Fruit fly (Drosophila melanogaster) whole organism, embryonic: ENCODE data around the gene Trf4-2.

Source experiments
- ATbp ChIP-seq: fragments of 200-800 bp; sonication (Bioruptor generic); optimal IDR thresholded peaks from 2 replicates; lab custom pipeline; 2017; ENCODE audit warnings: missing biosample characterization, mild to moderate bottlenecking, missing genetic modification characterization, missing genetic modification reagents
- CG10274 ChIP-seq: fragments of 200-800 bp; sonication (Bioruptor generic); optimal IDR thresholded peaks from 3 replicates; lab custom pipeline; 2017; ENCODE audit warnings: missing biosample characterization, mild to moderate bottlenecking, missing genetic modification characterization
- CG10462 ChIP-seq: fragments of 200-800 bp; sonication (Bioruptor generic); optimal IDR thresholded peaks from 2 replicates; lab custom pipeline; 2016; ENCODE audit warnings: missing biosample characterization, missing genetic modification characterization
- CG11456 ChIP-seq: fragments of 200-800 bp; sonication (Bioruptor generic); IDR thresholded peaks from 3 replicates; pipeline ENCODE4 v1.3.6; 2022; ENCODE audit warnings: missing biosample characterization, missing genetic modification characterization
- CG11723 ChIP-seq: fragments of 200-800 bp; sonication (Bioruptor generic); optimal IDR thresholded peaks from 2 replicates; lab custom pipeline; 2017; ENCODE audit warnings: missing biosample characterization, mild to moderate bottlenecking, missing genetic modification characterization
- CG12391 ChIP-seq: fragments of 200-800 bp; sonication (Bioruptor generic); optimal IDR thresholded peaks from 3 replicates; lab custom pipeline; 2018; ENCODE audit warnings: missing biosample characterization, mild to moderate bottlenecking, missing genetic modification characterization, moderate library complexity
- CG13424 ChIP-seq: fragments of 200-800 bp; sonication (Bioruptor generic); optimal IDR thresholded peaks from 2 replicates; lab custom pipeline; 2019; ENCODE audit warnings: missing biosample characterization, mild to moderate bottlenecking, missing genetic modification characterization, moderate library complexity
- CG14050 ChIP-seq: fragments of 200-800 bp; sonication (Bioruptor generic); IDR thresholded peaks from 3 replicates; pipeline ENCODE4 v1.3.6; 2022; ENCODE audit warnings: missing biosample characterization, missing genetic modification characterization
- CG14860 ChIP-seq: fragments of 200-800 bp; sonication (Bioruptor generic); IDR thresholded peaks from 3 replicates; pipeline ENCODE4 v1.3.6; 2022; ENCODE audit warnings: missing biosample characterization, missing genetic modification characterization; ENCODE audit not compliant: partially characterized antibody
- CG15269 ChIP-seq: fragments of 200-800 bp; sonication (Bioruptor generic); optimal IDR thresholded peaks from 2 replicates; lab custom pipeline; 2018; ENCODE audit warnings: missing biosample characterization, mild to moderate bottlenecking, missing genetic modification characterization, moderate library complexity
- CG1529 ChIP-seq: fragments of 200-800 bp; sonication (Bioruptor generic); optimal IDR thresholded peaks from 3 replicates; lab custom pipeline; 2018; ENCODE audit warnings: missing biosample characterization, missing genetic modification characterization
- CG16813 ChIP-seq: fragments of 200-800 bp; sonication (Bioruptor generic); IDR thresholded peaks from 3 replicates; pipeline ENCODE4 v1.3.6; 2022; ENCODE audit warnings: missing biosample characterization, missing genetic modification characterization; ENCODE audit not compliant: partially characterized antibody
- CG18764 ChIP-seq: fragments of 200-800 bp; sonication (Bioruptor generic); optimal IDR thresholded peaks from 3 replicates; lab custom pipeline; 2016; ENCODE audit warnings: missing biosample characterization, missing genetic modification characterization
- CG2202 ChIP-seq: fragments of 200-800 bp; sonication (Bioruptor generic); optimal IDR thresholded peaks from 2 replicates; lab custom pipeline; 2018; ENCODE audit warnings: missing biosample characterization, mild to moderate bottlenecking, missing genetic modification characterization
- CG32767 ChIP-seq: fragments of 200-800 bp; sonication (Bioruptor generic); IDR thresholded peaks from 2 replicates; pipeline ENCODE4 v1.3.6; 2022; ENCODE audit warnings: missing biosample characterization, missing genetic modification characterization
- CG3726 ChIP-seq: fragments of 200-800 bp; sonication (Bioruptor generic); IDR thresholded peaks from 3 replicates; pipeline ENCODE4, ENCODE4 v1.3.6; 2022; ENCODE audit warnings: missing biosample characterization, missing genetic modification characterization
- CG4424 ChIP-seq: fragments of 200-800 bp; sonication (Bioruptor generic); optimal IDR thresholded peaks from 3 replicates; lab custom pipeline; 2016; ENCODE audit warnings: missing biosample characterization, missing genetic modification characterization
- CG6813 ChIP-seq: fragments of 200-800 bp; sonication (Bioruptor generic); optimal IDR thresholded peaks from 2 replicates; lab custom pipeline; 2017; ENCODE audit warnings: missing biosample characterization, missing genetic modification characterization, mild to moderate bottlenecking, moderate library complexity, missing genetic modification reagents
- CG9609 ChIP-seq: fragments of 200-800 bp; sonication (Bioruptor generic); optimal IDR thresholded peaks from 3 replicates; lab custom pipeline; 2016; ENCODE audit warnings: missing biosample characterization, missing genetic modification characterization
- CG9817 ChIP-seq: fragments of 200-800 bp; sonication (Bioruptor generic); optimal IDR thresholded peaks from 2 replicates; lab custom pipeline; 2018; ENCODE audit warnings: missing biosample characterization, mild to moderate bottlenecking, missing genetic modification characterization, moderate library complexity
- Camta ChIP-seq: fragments of 200-800 bp; sonication (Bioruptor generic); optimal IDR thresholded peaks from 2 replicates; lab custom pipeline; 2016; ENCODE audit warnings: missing biosample characterization, missing genetic modification characterization
- Fer1 ChIP-seq: fragments of 200-800 bp; sonication (Bioruptor generic); optimal IDR thresholded peaks from 2 replicates; lab custom pipeline; 2017; ENCODE audit warnings: missing biosample characterization, mild to moderate bottlenecking, missing genetic modification characterization
- HLH3B ChIP-seq: fragments of 200-800 bp; sonication (Bioruptor generic); IDR thresholded peaks from 2 replicates; pipeline ENCODE4 v1.3.6; 2022; ENCODE audit warnings: missing biosample characterization, missing genetic modification characterization
- HLH54F ChIP-seq: fragments of 200-800 bp; sonication (Bioruptor generic); optimal IDR thresholded peaks from 3 replicates; lab custom pipeline; 2016; ENCODE audit warnings: missing biosample characterization, missing genetic modification characterization
- Hey ChIP-seq: fragments of 200-800 bp; sonication (Bioruptor generic); optimal IDR thresholded peaks from 3 replicates; lab custom pipeline; 2018; ENCODE audit warnings: missing biosample characterization, mild to moderate bottlenecking, missing genetic modification characterization
- NFAT ChIP-seq: fragments of 200-800 bp; sonication (Bioruptor generic); IDR thresholded peaks from 2 replicates; pipeline ENCODE4 v1.3.6; 2022; ENCODE audit warnings: missing biosample characterization, missing genetic modification characterization
- Nf-YA ChIP-seq: fragments of 200-800 bp; sonication (Bioruptor generic); IDR thresholded peaks from 2 replicates; pipeline ENCODE4 v1.3.6; 2022; ENCODE audit warnings: missing biosample characterization, missing genetic modification characterization
- Side ChIP-seq: fragments of 200-800 bp; sonication (Bioruptor generic); optimal IDR thresholded peaks from 2 replicates; lab custom pipeline; 2016; ENCODE audit warnings: missing biosample characterization, missing genetic modification characterization
- Sin3A ChIP-seq: fragments of >200 bp; optimal IDR thresholded peaks from 2 replicates; lab custom pipeline; 2018
- Sox100B ChIP-seq: fragments of 200-800 bp; sonication (Bioruptor generic); optimal IDR thresholded peaks from 3 replicates; lab custom pipeline; 2018; ENCODE audit warnings: missing biosample characterization, mild to moderate bottlenecking, missing genetic modification characterization
- Usf ChIP-seq: fragments of 200-800 bp; sonication (Bioruptor generic); optimal IDR thresholded peaks from 2 replicates; lab custom pipeline; 2017; ENCODE audit warnings: missing genotype, missing biosample characterization, missing genetic modification characterization
- Xbp1 ChIP-seq: fragments of 200-800 bp; sonication (Bioruptor generic); optimal IDR thresholded peaks from 3 replicates; lab custom pipeline; 2016; ENCODE audit warnings: missing biosample characterization, mild to moderate bottlenecking, missing genetic modification characterization
- al ChIP-seq: fragments of 200-800 bp; sonication (Bioruptor generic); IDR thresholded peaks from 2 replicates; pipeline ENCODE4 v1.3.6; 2022; ENCODE audit warnings: missing biosample characterization, missing genetic modification characterization
- ase ChIP-seq: fragments of 200-800 bp; sonication (Bioruptor generic); IDR thresholded peaks from 3 replicates; pipeline ENCODE4 v1.3.6; 2022; ENCODE audit warnings: missing biosample characterization, missing genetic modification characterization
- bowl ChIP-seq: fragments of 200-800 bp; sonication (Bioruptor generic); IDR thresholded peaks from 2 replicates; pipeline ENCODE4 v1.3.6; 2022; ENCODE audit warnings: missing biosample characterization, missing genetic modification characterization
- dm ChIP-seq: fragments of 200-800 bp; sonication (Bioruptor generic); optimal IDR thresholded peaks from 3 replicates; lab custom pipeline; 2016; ENCODE audit warnings: missing biosample characterization, missing genetic modification characterization
- dpn ChIP-seq, 2 experiments: fragments of 200-800 bp; sonication (Bioruptor generic); optimal IDR thresholded peaks; 3 replicates each; lab custom pipeline; 2016; ENCODE audit warnings: missing biosample characterization in 2 of 2, missing genetic modification characterization in 2 of 2
- ewg ChIP-seq: fragments of 200-800 bp; sonication (Bioruptor generic); optimal IDR thresholded peaks from 3 replicates; lab custom pipeline; 2017; ENCODE audit warnings: mild to moderate bottlenecking, missing biosample characterization, missing genetic modification reagents, missing genetic modification characterization
- gce ChIP-seq: fragments of 200-800 bp; sonication (Bioruptor generic); IDR thresholded peaks from 3 replicates; pipeline ENCODE4 v1.3.6; 2022; ENCODE audit warnings: missing biosample characterization, missing genetic modification characterization
- gcm ChIP-seq: fragments of 200-800 bp; sonication (Bioruptor generic); optimal IDR thresholded peaks from 2 replicates; lab custom pipeline; 2019; ENCODE audit warnings: missing biosample characterization, mild to moderate bottlenecking, missing genetic modification characterization, moderate library complexity
- ken ChIP-seq: fragments of 200-800 bp; sonication (Bioruptor generic); IDR thresholded peaks from 3 replicates; pipeline ENCODE4 v1.3.6; 2022; ENCODE audit warnings: missing biosample characterization, missing genetic modification characterization
- pita ChIP-seq: fragments of 200-800 bp; sonication (Bioruptor generic); optimal IDR thresholded peaks from 2 replicates; lab custom pipeline; 2017; ENCODE audit warnings: missing biosample characterization, mild to moderate bottlenecking, missing genetic modification characterization
- prd ChIP-seq, 3 experiments: fragments of >200 bp in 2 of 3; fragments of 200-800 bp in 1 of 3; sonication (Bioruptor generic) in 1 of 3; optimal IDR thresholded peaks in 2 of 3; IDR thresholded peaks in 1 of 3; 2 replicates in 2 of 3; 3 replicates in 1 of 3; pipeline versions ENCODE4 v1.3.6 to Lab custom; 2017 to 2022; ENCODE audit warnings: missing biosample characterization in 1 of 3, missing genetic modification characterization in 1 of 3
- pros ChIP-seq: fragments of 200-800 bp; sonication (Bioruptor generic); optimal IDR thresholded peaks from 3 replicates; lab custom pipeline; 2019; ENCODE audit warnings: missing biosample characterization, mild to moderate bottlenecking, missing genetic modification characterization, moderate library complexity
- rib ChIP-seq: fragments of 200-800 bp; sonication (Bioruptor generic); IDR thresholded peaks from 2 replicates; pipeline ENCODE4 v1.3.6; 2022; ENCODE audit warnings: missing biosample characterization, missing genetic modification characterization
- seq ChIP-seq: fragments of 200-800 bp; sonication (Bioruptor generic); IDR thresholded peaks from 2 replicates; pipeline ENCODE4 v1.3.6; 2022; ENCODE audit warnings: missing biosample characterization, missing genetic modification characterization
- sob ChIP-seq: fragments of 200-800 bp; sonication (Bioruptor generic); IDR thresholded peaks from 2 replicates; pipeline ENCODE4 v1.3.6; 2022; ENCODE audit warnings: missing biosample characterization, missing genetic modification characterization
- tin ChIP-seq: fragments of 200-800 bp; sonication (Bioruptor generic); optimal IDR thresholded peaks from 3 replicates; lab custom pipeline; 2016; ENCODE audit warnings: missing biosample characterization, missing genetic modification characterization
- zen2 ChIP-seq: fragments of 200-800 bp; sonication (Bioruptor generic); IDR thresholded peaks from 3 replicates; pipeline ENCODE4 v1.3.6; 2022; ENCODE audit warnings: missing biosample characterization, missing genetic modification characterization; ENCODE audit not compliant: partially characterized antibody

The Trf4-2 gene

dm6 chr3R:24893320-24893955, 31.6 kb upstream of the Trf4-2 start (continued):
- TF ChIP-seq HLH3B (GFP tag; lab: Robert Waterston, UW) (peak; percentile 71), CG9817 (peak; percentile 54), CG13424 (tag; lab: Kevin White, UChicago) (peak; percentile 88), bowl (0 out of 2 replicates have a peak, but pooled peaks have one; percentile 14), Sin3A (lab: Kevin White, UChicago) (no peak), CG14860 (GFP tag; lab: Robert Waterston, UW) (no peak), Camta (no peak), Xbp1 (peak; percentile 43), prd (optimal IDR thresholded peaks at IDR 0.05; lab: Kevin White, UChicago) (no peak), prd (GFP tag; IDR thresholded peaks at IDR 0.05; lab: Robert Waterston, UW) (peak; percentile 85), zen2 (GFP tag; lab: Robert Waterston, UW) (no peak), ken (no peak), Fer1 (GFP tag; lab: Kevin White, UChicago) (no peak), pita (GFP tag; lab: Kevin White, UChicago) (no peak), CG10462 (GFP tag; lab: Kevin White, UChicago) (no peak), ewg (GFP tag; lab: Kevin White, UChicago) (peak; percentile 31), CG10274 (GFP tag; lab: Kevin White, UChicago) (peak; percentile 2), tin (GFP tag; lab: Kevin White, UChicago) (peak; percentile 52), Nf-YA (GFP tag; lab: Robert Waterston, UW) (peak; percentile 57; the same call in 1 of the 2 replicates), dpn (GFP tag; optimal IDR thresholded peaks at IDR 0.05; lab: Kevin White, UChicago) (peak in 1 of 2 experiments; percentile 58), rib (GFP tag; lab: Robert Waterston, UW) (no peak), gce (GFP tag; lab: Robert Waterston, UW) (0 out of 3 replicates have a peak, but pooled peaks have one; percentile 7), CG2202 (peak; percentile 47), CG14050 (GFP tag; lab: Robert Waterston, UW) (no peak), Usf (peak; percentile 29), CG9609 (GFP tag; lab: Kevin White, UChicago) (no peak), Hey (tag; lab: Kevin White, UChicago) (no peak), al (GFP tag; lab: Robert Waterston, UW) (peak; percentile 51; the same call in 1 of the 2 replicates), CG3726 (no peak), pros (GFP tag; lab: Kevin White, UChicago) (peak; percentile 47), CG15269 (tag; lab: Kevin White, UChicago) (peak; percentile 86), dm (GFP tag; lab: Kevin White, UChicago) (no peak), CG18764 (peak; percentile 59), Sox100B (peak; percentile 93), NFAT (GFP tag; lab: Robert Waterston, UW) (no peak), CG12391 (tag; lab: Kevin White, UChicago) (peak; percentile 87), CG1529 (GFP tag; lab: Kevin White, UChicago) (peak; percentile 55), sob (GFP tag; lab: Robert Waterston, UW) (peak; percentile 37; the same call in 1 of the 2 replicates), HLH54F (GFP tag; lab: Kevin White, UChicago) (no peak), gcm (GFP tag; lab: Kevin White, UChicago) (peak; percentile 88), CG32767 (GFP tag; lab: Robert Waterston, UW) (peak; percentile 84), seq (GFP tag; lab: Robert Waterston, UW) (0 out of 2 replicates have a peak, but pooled peaks have one; percentile 45), CG11456 (GFP tag; lab: Robert Waterston, UW) (no peak), Side (no peak), CG6813 (GFP tag; lab: Kevin White, UChicago) (peak; percentile 58), ATbp (GFP tag; lab: Kevin White, UChicago) (peak; percentile 52), CG16813 (GFP tag; lab: Robert Waterston, UW) (no peak), CG4424 (GFP tag; lab: Kevin White, UChicago) (peak; percentile 76), CG11723 (GFP tag; lab: Kevin White, UChicago) (peak; percentile 34), ase (GFP tag; lab: Robert Waterston, UW) (0 out of 3 replicates have a peak, but pooled peaks have one; percentile 44)
